Fruit fly (Drosophila melanogaster) whole organism, wandering third instar larva: Measurements from ENCODE around the gene Nrx-IV.

Source experiments
- CrebA ChIP-seq: fragments of 200-800 bp; sonication (Bioruptor generic); optimal IDR thresholded peaks from 2 replicates; lab custom pipeline; 2016; ENCODE audit warnings: missing biosample characterization, mild to moderate bottlenecking, missing genetic modification characterization, borderline replicate concordance
- Dfd ChIP-seq: fragments of >200 bp; optimal IDR thresholded peaks from 2 replicates; lab custom pipeline; 2017; ENCODE audit warnings: missing biosample characterization, missing genetic modification characterization
- Dif ChIP-seq: fragments of 200-275, 200-300 bp; sonication (Bioruptor generic); optimal IDR thresholded peaks from 2 replicates; lab custom pipeline; 2018; ENCODE audit warnings: missing biosample characterization, missing genetic modification characterization; ENCODE audit not compliant: partially characterized antibody
- GATAd ChIP-seq: sonication (Bioruptor generic); optimal IDR thresholded peaks from 2 replicates; lab custom pipeline; 2016; ENCODE audit warnings: missing biosample characterization, missing genetic modification characterization
- Hr78 ChIP-seq: fragments of >200 bp; optimal IDR thresholded peaks from 2 replicates; lab custom pipeline; 2017; ENCODE audit warnings: missing biosample characterization, missing genetic modification characterization
- Hr83 ChIP-seq: fragments of 200-300 bp; sonication (Bioruptor generic); optimal IDR thresholded peaks from 2 replicates; lab custom pipeline; 2016; ENCODE audit warnings: missing biosample characterization, mild to moderate bottlenecking, missing genetic modification characterization, moderate library complexity; ENCODE audit not compliant: poor library complexity, severe bottlenecking
- N ChIP-seq: fragments of >200 bp; optimal IDR thresholded peaks from 2 replicates; lab custom pipeline; 2018; ENCODE audit warnings: missing biosample characterization, missing external identifiers, missing genetic modification characterization
- Rel ChIP-seq, 2 experiments: fragments of 200-800 bp; sonication (Bioruptor generic) in 1 of 2; optimal IDR thresholded peaks; 2 replicates in 1 of 2; 3 replicates in 1 of 2; lab custom pipeline; 2016 to 2019; ENCODE audit warnings: mild to moderate bottlenecking in 2 of 2, missing biosample characterization in 2 of 2, missing genetic modification characterization in 2 of 2, moderate library complexity in 1 of 2
- dsf ChIP-seq: sonication (Bioruptor generic); optimal IDR thresholded peaks from 2 replicates; lab custom pipeline; 2016; ENCODE audit warnings: missing biosample characterization, missing genetic modification characterization, borderline replicate concordance
- ey ChIP-seq: fragments of 200-800 bp; sonication (Bioruptor generic); optimal IDR thresholded peaks from 2 replicates; lab custom pipeline; 2016; ENCODE audit warnings: missing biosample characterization, missing genetic modification characterization
- foxo ChIP-seq, 2 experiments: fragments of 200-800 bp; sonication (Bioruptor generic); optimal IDR thresholded peaks; 2 replicates in 1 of 2; 3 replicates in 1 of 2; lab custom pipeline; 2016 to 2017; ENCODE audit warnings: missing biosample characterization in 2 of 2, missing genetic modification characterization in 2 of 2
- fru ChIP-seq: fragments of 200-800 bp; sonication (Bioruptor generic); optimal IDR thresholded peaks from 3 replicates; lab custom pipeline; 2016; ENCODE audit warnings: missing biosample characterization, mild to moderate bottlenecking, missing genetic modification characterization
- h ChIP-seq: fragments of 200-800 bp; sonication (Bioruptor generic); optimal IDR thresholded peaks from 3 replicates; lab custom pipeline; 2016; ENCODE audit warnings: missing biosample characterization, mild to moderate bottlenecking, missing genetic modification characterization
- jim ChIP-seq: fragments of 175-275, 200-325 bp; sonication (Bioruptor generic); optimal IDR thresholded peaks from 2 replicates; lab custom pipeline; 2016; ENCODE audit warnings: missing biosample characterization, mild to moderate bottlenecking, missing genetic modification characterization
- rgr ChIP-seq: fragments of 200-800 bp; sonication (Bioruptor generic); optimal IDR thresholded peaks from 3 replicates; lab custom pipeline; 2016; ENCODE audit warnings: missing biosample characterization, mild to moderate bottlenecking, missing genetic modification characterization

Nrx-IV gene

DNA sequence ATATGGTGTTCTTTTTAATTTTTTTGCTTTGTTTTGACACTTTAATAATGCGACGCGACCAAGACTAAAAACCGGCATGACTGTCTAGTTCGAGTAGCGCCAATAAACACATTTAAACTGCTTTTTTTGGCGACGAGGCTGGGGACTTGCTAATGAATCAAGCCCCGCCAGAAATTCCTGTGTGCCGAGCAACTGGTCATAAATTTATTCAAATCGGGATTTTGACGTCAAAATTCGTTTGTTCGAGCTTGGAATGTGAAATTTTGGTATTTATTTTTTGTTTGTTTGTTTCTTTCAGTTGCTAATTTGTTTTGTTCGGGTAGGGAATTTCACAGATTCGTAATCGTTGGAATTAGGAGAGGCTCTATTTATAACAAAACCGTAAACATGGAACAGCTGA is 56.7 kb downstream of the Nrx-IV start:
- no peak for TF ChIP-seq foxo (GFP tag; optimal IDR thresholded peaks at IDR 0.05; lab: Kevin White, UChicago)
- TF ChIP-seq Dif (GFP tag; lab: Kevin White, UChicago), result no peak
- no peak for TF ChIP-seq Rel (GFP tag; optimal IDR thresholded peaks at IDR 0.05; lab: Kevin White, UChicago)
- peak; percentile 10 for TF ChIP-seq Rel (tag; optimal IDR thresholded peaks at IDR 0.05; lab: Kevin White, UChicago)
- TF ChIP-seq N (GFP tag; lab: Kevin White, UChicago), result no peak

DNA sequence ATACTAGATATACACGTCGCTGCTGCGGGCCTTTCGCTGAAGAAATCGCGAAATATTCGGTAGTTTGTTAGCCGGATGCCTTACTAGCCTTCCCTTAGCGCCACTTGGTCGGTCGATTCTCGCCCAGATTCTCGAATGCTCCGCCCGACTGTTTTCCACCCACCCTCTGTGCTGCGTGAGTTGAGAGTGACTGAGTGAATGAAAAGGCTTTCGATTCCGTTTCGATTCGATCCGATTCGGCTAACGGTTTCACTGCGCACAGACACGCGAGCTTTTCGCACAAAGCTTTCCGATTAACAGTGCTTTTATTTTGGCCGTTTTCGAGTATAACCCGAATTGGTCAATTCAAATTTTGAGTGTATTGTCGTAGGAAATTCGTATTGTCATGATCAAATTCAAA is 57.4 kb downstream of the Nrx-IV start, which contains the start of gene Ak1:
Ak1 (minus strand) TSS at position 347 of the 400 bp plus-strand sequence.
- no peak for TF ChIP-seq jim (GFP tag; lab: Kevin White, UChicago)
- TF ChIP-seq ey (GFP tag; lab: Kevin White, UChicago), result no peak
- TF ChIP-seq Hr83 (GFP tag; lab: Kevin White, UChicago), result no peak
- TF ChIP-seq fru (GFP tag; lab: Kevin White, UChicago), result no peak
- TF ChIP-seq rgr (GFP tag; lab: Kevin White, UChicago), result no peak
- no peak for TF ChIP-seq Rel (GFP tag; optimal IDR thresholded peaks at IDR 0.05; lab: Kevin White, UChicago)
- TF ChIP-seq Rel (tag; optimal IDR thresholded peaks at IDR 0.05; lab: Kevin White, UChicago), result no peak
- no peak for TF ChIP-seq dsf (GFP tag; lab: Kevin White, UChicago)
- TF ChIP-seq Dfd (GFP tag; lab: Kevin White, UChicago), result no peak
- TF ChIP-seq N (GFP tag; lab: Kevin White, UChicago), result no peak
- TF ChIP-seq GATAd (GFP tag; lab: Kevin White, UChicago), result no peak
- TF ChIP-seq Hr78 (GFP tag; lab: Kevin White, UChicago), result no peak
- TF ChIP-seq h, result no peak

- no peak for TF ChIP-seq CrebA
- TF ChIP-seq, all 38 proteins: peak for 0
These were observed 59.5 kb downstream of the Nrx-IV start, which contains the start of gene Tsen54 for dm6 chr3L:12205848-12206247. Tsen54 (minus strand) TSS chr3L:12206022.
